Fruit fly (Drosophila melanogaster) whole organism, embryonic: ENCODE results near the gene fwe.

Experiments
- CG10959 ChIP-seq: fragments of 200-800 bp; sonication (Bioruptor generic); IDR thresholded peaks from 2 replicates; pipeline ENCODE4 v1.3.6; 2022; ENCODE audit warnings: missing biosample characterization, missing genetic modification characterization
- CG11504 ChIP-seq: fragments of 200-800 bp; sonication (Bioruptor generic); optimal IDR thresholded peaks from 3 replicates; lab custom pipeline; 2019; ENCODE audit warnings: missing biosample characterization, mild to moderate bottlenecking, missing genetic modification characterization, moderate library complexity
- CG12071 ChIP-seq: fragments of 200-800 bp; sonication (Bioruptor generic); optimal IDR thresholded peaks from 3 replicates; lab custom pipeline; 2018; ENCODE audit warnings: missing biosample characterization, mild to moderate bottlenecking, missing genetic modification characterization
- CG12155 ChIP-seq: fragments of 200-800 bp; sonication (Bioruptor generic); optimal IDR thresholded peaks from 3 replicates; lab custom pipeline; 2016; ENCODE audit warnings: missing biosample characterization, missing genetic modification characterization
- CG12391 ChIP-seq: fragments of 200-800 bp; sonication (Bioruptor generic); optimal IDR thresholded peaks from 3 replicates; lab custom pipeline; 2018; ENCODE audit warnings: missing biosample characterization, mild to moderate bottlenecking, missing genetic modification characterization, moderate library complexity
- CG12659 ChIP-seq: fragments of 200-800 bp; sonication (Bioruptor generic); optimal IDR thresholded peaks from 3 replicates; lab custom pipeline; 2017; ENCODE audit warnings: mild to moderate bottlenecking, missing biosample characterization, missing genetic modification reagents, missing genetic modification characterization
- CG12744 ChIP-seq: fragments of 200-800 bp; sonication (Bioruptor generic); optimal IDR thresholded peaks from 2 replicates; lab custom pipeline; 2016; ENCODE audit warnings: missing biosample characterization, missing genetic modification characterization
- CG12769 ChIP-seq: fragments of 200-800 bp; sonication (Bioruptor generic); optimal IDR thresholded peaks from 2 replicates; lab custom pipeline; 2019; ENCODE audit warnings: missing biosample characterization, mild to moderate bottlenecking, missing genetic modification characterization, moderate library complexity
- CG13287 ChIP-seq: fragments of 200-800 bp; sonication (Bioruptor generic); IDR thresholded peaks from 2 replicates; pipeline ENCODE4 v1.3.6; 2022; ENCODE audit warnings: missing biosample characterization, missing genetic modification characterization; ENCODE audit not compliant: partially characterized antibody
- CG15011 ChIP-seq: fragments of 200-800 bp; sonication (Bioruptor generic); optimal IDR thresholded peaks from 3 replicates; lab custom pipeline; 2018; ENCODE audit warnings: missing biosample characterization, mild to moderate bottlenecking, missing genetic modification characterization
- CG17186 ChIP-seq: fragments of 200-800 bp; sonication (Bioruptor generic); optimal IDR thresholded peaks from 3 replicates; lab custom pipeline; 2017; ENCODE audit warnings: missing biosample characterization, missing genetic modification reagents, missing genetic modification characterization
- CG17912 ChIP-seq: fragments of 200-800 bp; sonication (Bioruptor generic); optimal IDR thresholded peaks from 2 replicates; lab custom pipeline; 2018; ENCODE audit warnings: missing biosample characterization, mild to moderate bottlenecking, missing genetic modification characterization
- CG18011 ChIP-seq: fragments of 200-800 bp; sonication (Bioruptor generic); optimal IDR thresholded peaks from 2 replicates; lab custom pipeline; 2017; ENCODE audit warnings: missing biosample characterization, missing genetic modification characterization, mild to moderate bottlenecking, moderate library complexity, missing genotype
- CG18764 ChIP-seq: fragments of 200-800 bp; sonication (Bioruptor generic); optimal IDR thresholded peaks from 3 replicates; lab custom pipeline; 2016; ENCODE audit warnings: missing biosample characterization, missing genetic modification characterization
- CG2202 ChIP-seq: fragments of 200-800 bp; sonication (Bioruptor generic); optimal IDR thresholded peaks from 2 replicates; lab custom pipeline; 2018; ENCODE audit warnings: missing biosample characterization, mild to moderate bottlenecking, missing genetic modification characterization
- CG30020 ChIP-seq: fragments of 200-800 bp; optimal IDR thresholded peaks from 2 replicates; lab custom pipeline; 2019; ENCODE audit warnings: missing biosample characterization, mild to moderate bottlenecking, missing genetic modification characterization, moderate library complexity
- CG31224 ChIP-seq: fragments of 200-800 bp; sonication (Bioruptor generic); IDR thresholded peaks from 2 replicates; pipeline ENCODE4 v1.3.6; 2022; ENCODE audit warnings: missing biosample characterization, missing genetic modification characterization
- CG32532 ChIP-seq: fragments of 200-800 bp; sonication (Bioruptor generic); IDR thresholded peaks from 2 replicates; pipeline ENCODE4 v1.3.6; 2022; ENCODE audit warnings: missing biosample characterization, missing genetic modification characterization
- CG7786 ChIP-seq: fragments of 200-800 bp; sonication (Bioruptor generic); optimal IDR thresholded peaks from 2 replicates; lab custom pipeline; 2016; ENCODE audit warnings: missing biosample characterization, missing genetic modification characterization
- CG7963 ChIP-seq: fragments of 200-800 bp; sonication (Bioruptor generic); IDR thresholded peaks from 3 replicates; pipeline ENCODE4 v1.3.6; 2022; ENCODE audit warnings: missing biosample characterization, missing genetic modification characterization; ENCODE audit not compliant: partially characterized antibody
- CG9437 ChIP-seq: fragments of 200-800 bp; sonication (Bioruptor generic); optimal IDR thresholded peaks from 2 replicates; lab custom pipeline; 2018; ENCODE audit warnings: missing biosample characterization, mild to moderate bottlenecking, missing genetic modification characterization
- CoRest ChIP-seq: fragments of 200-800 bp; sonication (Bioruptor generic); optimal IDR thresholded peaks from 3 replicates; lab custom pipeline; 2018; ENCODE audit warnings: missing biosample characterization, mild to moderate bottlenecking, missing genetic modification characterization, moderate library complexity
- CrebB ChIP-seq: fragments of 200-800 bp; sonication (Bioruptor generic); optimal IDR thresholded peaks from 3 replicates; lab custom pipeline; 2018; ENCODE audit warnings: missing biosample characterization, mild to moderate bottlenecking, missing genetic modification characterization
- Dll ChIP-seq: fragments of 200-800 bp; sonication (Bioruptor generic); IDR thresholded peaks from 4 replicates; pipeline ENCODE4 v1.3.6; 2022; ENCODE audit warnings: missing biosample characterization, missing genetic modification characterization; ENCODE audit not compliant: partially characterized antibody
- Doc2 ChIP-seq: fragments of 200-800 bp; sonication (Bioruptor generic); IDR thresholded peaks from 2 replicates; pipeline ENCODE4 v1.3.6; 2022; ENCODE audit warnings: missing biosample characterization, missing genetic modification characterization
- Drgx ChIP-seq: fragments of 200-800 bp; sonication (Bioruptor generic); IDR thresholded peaks from 2 replicates; pipeline ENCODE4 v1.3.6; 2022; ENCODE audit warnings: missing biosample characterization, missing genetic modification characterization
- Fer2 ChIP-seq: fragments of 200-800 bp; sonication (Bioruptor generic); optimal IDR thresholded peaks from 2 replicates; lab custom pipeline; 2018; ENCODE audit warnings: missing biosample characterization, mild to moderate bottlenecking, missing genetic modification characterization, moderate library complexity
- HLHmδ ChIP-seq: fragments of 200-800 bp; sonication (Bioruptor generic); optimal IDR thresholded peaks from 2 replicates; lab custom pipeline; 2018; ENCODE audit warnings: missing biosample characterization, mild to moderate bottlenecking, missing genetic modification characterization, moderate library complexity
- HmgZ ChIP-seq: fragments of 200-800 bp; sonication (Bioruptor generic); optimal IDR thresholded peaks from 2 replicates; lab custom pipeline; 2018; ENCODE audit warnings: missing biosample characterization, mild to moderate bottlenecking, missing genetic modification characterization
- Hmr ChIP-seq: fragments of 200-800 bp; sonication (Bioruptor generic); optimal IDR thresholded peaks from 3 replicates; lab custom pipeline; 2017; ENCODE audit warnings: mild to moderate bottlenecking, missing biosample characterization, missing genetic modification reagents, missing genetic modification characterization
- Opbp ChIP-seq: fragments of 200-800 bp; sonication (Bioruptor generic); IDR thresholded peaks from 3 replicates; pipeline ENCODE4 v1.3.6; 2022; ENCODE audit warnings: missing biosample characterization, missing genetic modification characterization; ENCODE audit not compliant: partially characterized antibody
- amos ChIP-seq: fragments of 200-800 bp; sonication (Bioruptor generic); IDR thresholded peaks from 2 replicates; pipeline ENCODE4 v1.3.6; 2022; ENCODE audit warnings: missing biosample characterization, missing genetic modification characterization; ENCODE audit not compliant: partially characterized antibody
- ash1 ChIP-seq: fragments of 200-800 bp; sonication (Bioruptor generic); optimal IDR thresholded peaks from 2 replicates; lab custom pipeline; 2018; ENCODE audit warnings: missing biosample characterization, mild to moderate bottlenecking, missing genetic modification characterization
- bab2 ChIP-seq: fragments of 200-800 bp; sonication (Bioruptor generic); optimal IDR thresholded peaks from 2 replicates; lab custom pipeline; 2016; ENCODE audit warnings: missing biosample characterization, missing genetic modification characterization
- bbx ChIP-seq: fragments of 200-800 bp; sonication (Bioruptor generic); IDR thresholded peaks from 2 replicates; pipeline ENCODE4 v1.3.6; 2022; ENCODE audit warnings: missing biosample characterization, missing genetic modification characterization; ENCODE audit not compliant: partially characterized antibody
- cwo ChIP-seq: fragments of 200-800 bp; sonication (Bioruptor generic); optimal IDR thresholded peaks from 3 replicates; lab custom pipeline; 2017; ENCODE audit warnings: missing biosample characterization, missing genetic modification characterization, mild to moderate bottlenecking, moderate library complexity, missing genetic modification reagents
- fu2 ChIP-seq: fragments of 200-800 bp; sonication (Bioruptor generic); optimal IDR thresholded peaks from 2 replicates; lab custom pipeline; 2016; ENCODE audit warnings: missing biosample characterization, missing genetic modification characterization
- gcm2 ChIP-seq: fragments of 200-800 bp; sonication (Bioruptor generic); optimal IDR thresholded peaks from 2 replicates; lab custom pipeline; 2016; ENCODE audit warnings: missing biosample characterization, missing genetic modification characterization
- hth ChIP-seq: fragments of >200 bp; optimal IDR thresholded peaks from 2 replicates; lab custom pipeline; 2017; ENCODE audit warnings: inconsistent platforms
- lola ChIP-seq, 3 experiments: fragments of >200 bp in 2 of 3; fragments of 200-800 bp in 1 of 3; sonication (Bioruptor generic) in 1 of 3; optimal IDR thresholded peaks; 2 replicates each; lab custom pipeline; 2017 to 2019; ENCODE audit warnings: missing biosample characterization in 3 of 3, missing genetic modification characterization in 3 of 3, mild to moderate bottlenecking in 1 of 3, moderate library complexity in 1 of 3
- mam ChIP-seq: fragments of 200-800 bp; sonication (Bioruptor generic); optimal IDR thresholded peaks from 3 replicates; lab custom pipeline; 2016; ENCODE audit warnings: missing biosample characterization, missing genetic modification characterization
- pita ChIP-seq: fragments of 200-800 bp; sonication (Bioruptor generic); optimal IDR thresholded peaks from 2 replicates; lab custom pipeline; 2017; ENCODE audit warnings: missing biosample characterization, mild to moderate bottlenecking, missing genetic modification characterization
- schlank ChIP-seq: fragments of 200-800 bp; sonication (Bioruptor generic); optimal IDR thresholded peaks from 2 replicates; lab custom pipeline; 2018; ENCODE audit warnings: missing biosample characterization, mild to moderate bottlenecking, missing genetic modification characterization
- sima ChIP-seq: fragments of 200-800 bp; sonication (Bioruptor generic); optimal IDR thresholded peaks from 2 replicates; lab custom pipeline; 2016; ENCODE audit warnings: missing biosample characterization, missing genetic modification characterization
- sna ChIP-seq: fragments of 200-800 bp; sonication (Bioruptor generic); IDR thresholded peaks from 2 replicates; pipeline ENCODE4 v1.3.6; 2022; ENCODE audit warnings: missing biosample characterization, missing genetic modification characterization; ENCODE audit not compliant: partially characterized antibody
- tap ChIP-seq: fragments of 200-800 bp; optimal IDR thresholded peaks from 3 replicates; lab custom pipeline; 2019; ENCODE audit warnings: missing biosample characterization, mild to moderate bottlenecking, missing genetic modification characterization, moderate library complexity
- trh ChIP-seq: fragments of 200-800 bp; sonication (Bioruptor generic); optimal IDR thresholded peaks from 2 replicates; lab custom pipeline; 2016; ENCODE audit warnings: missing biosample characterization, missing genetic modification characterization
- wdn ChIP-seq: fragments of 200-800 bp; sonication (Bioruptor generic); IDR thresholded peaks from 2 replicates; pipeline ENCODE4 v1.3.6; 2022; ENCODE audit warnings: missing biosample characterization, missing genetic modification characterization
- wek ChIP-seq: fragments of 200-800 bp; sonication (Bioruptor generic); optimal IDR thresholded peaks from 3 replicates; lab custom pipeline; 2018; ENCODE audit warnings: missing biosample characterization, mild to moderate bottlenecking, missing genetic modification characterization, moderate library complexity
- zfh1 ChIP-seq: fragments of 200-800 bp; sonication (Bioruptor generic); IDR thresholded peaks from 3 replicates; pipeline ENCODE4 v1.3.6; 2022; ENCODE audit warnings: missing biosample characterization, missing genetic modification characterization

Gene fwe

dm6 chr3L:15832146-15832545 lies 15.9 kb upstream of the fwe start, which contains the start of gene CG12713 (continued):
- peak; percentile 41 for TF ChIP-seq CG12391 (tag; lab: Kevin White, UChicago)
- TF ChIP-seq Dll (GFP tag; lab: Robert Waterston, UW): peak; percentile 83
- no peak for TF ChIP-seq wdn (GFP tag; lab: Robert Waterston, UW)
- TF ChIP-seq Fer2 (tag; lab: Kevin White, UChicago): no peak
- peak; percentile 53 for TF ChIP-seq CG12769 (tag; lab: Kevin White, UChicago)
- TF ChIP-seq Hmr (GFP tag; lab: Kevin White, UChicago): no peak
- peak; percentile 88 for TF ChIP-seq CG13287 (GFP tag; lab: Robert Waterston, UW)
- TF ChIP-seq CG12659 (GFP tag; lab: Kevin White, UChicago): peak; percentile 52
- TF ChIP-seq CG12071 (GFP tag; lab: Kevin White, UChicago): no peak
- TF ChIP-seq tap (tag; lab: Kevin White, UChicago): no peak
- TF ChIP-seq gcm2 (GFP tag; lab: Kevin White, UChicago): no peak
- peak; percentile 57 for TF ChIP-seq CG11504 (tag; lab: Kevin White, UChicago)
- peak; percentile 60 for TF ChIP-seq pita (GFP tag; lab: Kevin White, UChicago)
- peak; percentile 89 for TF ChIP-seq CG9437 (GFP tag; lab: Kevin White, UChicago)
- TF ChIP-seq CG12744 (GFP tag; lab: Kevin White, UChicago): peak; percentile 9
- peak; percentile 57 for TF ChIP-seq CoRest (tag; lab: Kevin White, UChicago)
- TF ChIP-seq trh (GFP tag; lab: Kevin White, UChicago): no peak
- TF ChIP-seq Drgx (GFP tag; lab: Robert Waterston, UW): no peak
- TF ChIP-seq CG30020: peak; percentile 87
- TF ChIP-seq hth (lab: Kevin White, UChicago): no peak
- TF ChIP-seq CG12155 (GFP tag; lab: Kevin White, UChicago): no peak
- no peak for TF ChIP-seq schlank
- peak; percentile 24 for TF ChIP-seq CG2202 (tag; lab: Kevin White, UChicago)
- TF ChIP-seq sna (GFP tag; lab: Robert Waterston, UW): peak; percentile 70
- TF ChIP-seq CG18764 (GFP tag; lab: Kevin White, UChicago): no peak
- no peak for TF ChIP-seq CG10959 (GFP tag; lab: Robert Waterston, UW)
- TF ChIP-seq HLHmδ (GFP tag; lab: Kevin White, UChicago): no peak
- TF ChIP-seq CrebB (tag; lab: Kevin White, UChicago): no peak
- TF ChIP-seq Doc2 (GFP tag; lab: Robert Waterston, UW): no peak
- TF ChIP-seq zfh1: no peak
- no peak for TF ChIP-seq fu2 (GFP tag; lab: Kevin White, UChicago)
- TF ChIP-seq CG18011 (GFP tag; lab: Kevin White, UChicago): no peak
- TF ChIP-seq CG17186 (GFP tag; lab: Kevin White, UChicago): peak; percentile 76
- peak; percentile 3 for TF ChIP-seq bab2 (GFP tag; lab: Kevin White, UChicago)
- no peak for TF ChIP-seq cwo (GFP tag; lab: Kevin White, UChicago)
- TF ChIP-seq amos (GFP tag; lab: Robert Waterston, UW): peak; percentile 86
- TF ChIP-seq CG7963 (GFP tag; lab: Robert Waterston, UW): peak; percentile 82
- TF ChIP-seq CG31224 (GFP tag; lab: Robert Waterston, UW): no peak
- TF ChIP-seq HmgZ (tag; lab: Kevin White, UChicago): peak; percentile 69
- TF ChIP-seq sima (GFP tag; lab: Kevin White, UChicago): no peak
- no peak for TF ChIP-seq CG7786 (GFP tag; lab: Kevin White, UChicago)
- TF ChIP-seq CG17912 (GFP tag; lab: Kevin White, UChicago): no peak
- TF ChIP-seq mam (GFP tag; lab: Kevin White, UChicago): peak; percentile 50
- no peak for TF ChIP-seq CG32532
- peak in 1 of 3 experiments; percentile 18 for TF ChIP-seq lola (GFP tag; optimal IDR thresholded peaks at IDR 0.05; lab: Kevin White, UChicago)
- no peak for TF ChIP-seq ash1
- TF ChIP-seq wek: no peak
- TF ChIP-seq Opbp: peak; percentile 80; the same call in 2 of the 3 replicates
- peak; percentile 84 for TF ChIP-seq bbx (GFP tag; lab: Robert Waterston, UW)
- TF ChIP-seq CG15011 (GFP tag; lab: Kevin White, UChicago): no peak
